Fruit fly (Drosophila melanogaster) whole organism, prepupa: Measurements from ENCODE around the gene CG6865.

ENCODE experiments used
- CG10631 ChIP-seq: fragments of 200-800 bp; sonication (Bioruptor generic); optimal IDR thresholded peaks from 2 replicates; lab custom pipeline; 2016; ENCODE audit warnings: missing biosample characterization, missing genetic modification characterization
- CG11294 ChIP-seq: fragments of 200-800 bp; sonication (Bioruptor generic); IDR thresholded peaks from 2 replicates; pipeline ENCODE4 v1.3.6; 2022; ENCODE audit warnings: missing biosample characterization, missing genetic modification characterization
- CG15336 ChIP-seq: fragments of 200-800 bp; sonication (Bioruptor generic); IDR thresholded peaks from 2 replicates; pipeline ENCODE4 v1.3.6; 2022; ENCODE audit warnings: missing biosample characterization, missing genetic modification characterization
- CG1621 ChIP-seq: fragments of 200-800 bp; sonication (Bioruptor generic); optimal IDR thresholded peaks from 3 replicates; lab custom pipeline; 2018; ENCODE audit warnings: missing biosample characterization, mild to moderate bottlenecking, missing genetic modification characterization
- CG16779 ChIP-seq: fragments of 200-800 bp; sonication (Bioruptor generic); optimal IDR thresholded peaks from 3 replicates; lab custom pipeline; 2017; ENCODE audit warnings: missing biosample characterization, mild to moderate bottlenecking, missing genetic modification characterization
- CG3032 ChIP-seq: fragments of 200-800 bp; optimal IDR thresholded peaks from 2 replicates; lab custom pipeline; 2019; ENCODE audit warnings: missing biosample characterization, mild to moderate bottlenecking, missing genetic modification characterization, moderate library complexity
- CG31627 ChIP-seq: fragments of 200-800 bp; sonication (Bioruptor generic); optimal IDR thresholded peaks from 3 replicates; lab custom pipeline; 2016; ENCODE audit warnings: missing biosample characterization, missing genetic modification characterization
- CG32006 ChIP-seq: fragments of 200-800 bp; sonication (Bioruptor generic); optimal IDR thresholded peaks from 3 replicates; lab custom pipeline; 2017; ENCODE audit warnings: missing biosample characterization, mild to moderate bottlenecking, missing genetic modification characterization
- CG34406 ChIP-seq: fragments of 200-800 bp; sonication (Bioruptor generic); optimal IDR thresholded peaks from 3 replicates; lab custom pipeline; 2016; ENCODE audit warnings: missing biosample characterization, missing genetic modification characterization
- CG6163 ChIP-seq: fragments of 200-800 bp; sonication (Bioruptor generic); IDR thresholded peaks from 3 replicates; pipeline ENCODE4 v1.3.6; 2022; ENCODE audit warnings: missing biosample characterization, missing genetic modification characterization
- CG6276 ChIP-seq: fragments of 200-800 bp; sonication (Bioruptor generic); optimal IDR thresholded peaks from 2 replicates; lab custom pipeline; 2017; ENCODE audit warnings: missing biosample characterization, mild to moderate bottlenecking, missing genetic modification characterization
- CG6792 ChIP-seq: fragments of 200-800 bp; sonication (Bioruptor generic); optimal IDR thresholded peaks from 3 replicates; lab custom pipeline; 2016; ENCODE audit warnings: missing biosample characterization, missing genetic modification characterization
- CG6808 ChIP-seq: fragments of 200-800 bp; sonication (Bioruptor generic); optimal IDR thresholded peaks from 3 replicates; lab custom pipeline; 2017; ENCODE audit warnings: missing biosample characterization, missing genetic modification characterization, mild to moderate bottlenecking, moderate library complexity, missing genetic modification reagents
- CG6854 ChIP-seq: fragments of 200-800 bp; sonication (Bioruptor generic); optimal IDR thresholded peaks from 2 replicates; lab custom pipeline; 2017; ENCODE audit warnings: missing biosample characterization, mild to moderate bottlenecking, missing genetic modification characterization
- CG7368 ChIP-seq: fragments of 200-800 bp; sonication (Bioruptor generic); optimal IDR thresholded peaks from 3 replicates; lab custom pipeline; 2016; ENCODE audit warnings: missing biosample characterization, missing genetic modification characterization
- CG8119 ChIP-seq: fragments of 200-800 bp; sonication (Bioruptor generic); IDR thresholded peaks from 3 replicates; pipeline ENCODE4 v1.3.6; 2022; ENCODE audit warnings: missing biosample characterization, missing genetic modification characterization
- CG8632 ChIP-seq: fragments of 200-800 bp; sonication (Bioruptor generic); optimal IDR thresholded peaks from 3 replicates; lab custom pipeline; 2016; ENCODE audit warnings: missing biosample characterization, missing genetic modification characterization
- CG9139 ChIP-seq: fragments of 200-800 bp; sonication (Bioruptor generic); optimal IDR thresholded peaks from 3 replicates; lab custom pipeline; 2017; ENCODE audit warnings: missing biosample characterization, mild to moderate bottlenecking, missing genetic modification characterization
- Eip75B ChIP-seq: fragments of 200-800 bp; sonication (Bioruptor generic); optimal IDR thresholded peaks from 3 replicates; lab custom pipeline; 2016; ENCODE audit warnings: missing biosample characterization, missing genetic modification characterization
- Eip93F ChIP-seq: fragments of 200-800 bp; sonication (Bioruptor generic); optimal IDR thresholded peaks from 2 replicates; lab custom pipeline; 2016; ENCODE audit warnings: missing biosample characterization, mild to moderate bottlenecking, missing genetic modification characterization
- Gug ChIP-seq: fragments of 200-800 bp; sonication (Bioruptor generic); IDR thresholded peaks from 2 replicates; pipeline ENCODE4 v1.3.6; 2022; ENCODE audit warnings: missing biosample characterization, missing genetic modification characterization
- Hr38 ChIP-seq: sonication (Bioruptor generic); optimal IDR thresholded peaks from 2 replicates; lab custom pipeline; 2016; ENCODE audit warnings: missing biosample characterization, missing genetic modification characterization
- Hr39 ChIP-seq: fragments of 200-800 bp; sonication (Bioruptor generic); optimal IDR thresholded peaks from 2 replicates; lab custom pipeline; 2016; ENCODE audit warnings: missing biosample characterization, missing genetic modification characterization
- Met ChIP-seq: fragments of 200-800 bp; sonication (Bioruptor generic); optimal IDR thresholded peaks from 3 replicates; lab custom pipeline; 2016; ENCODE audit warnings: missing biosample characterization, missing genetic modification characterization
- OdsH ChIP-seq: fragments of 200-800 bp; sonication (Bioruptor generic); optimal IDR thresholded peaks from 3 replicates; lab custom pipeline; 2016; ENCODE audit warnings: missing biosample characterization, missing genetic modification characterization
- Smox ChIP-seq: fragments of 200-800 bp; sonication (Bioruptor generic); optimal IDR thresholded peaks from 3 replicates; lab custom pipeline; 2016; ENCODE audit warnings: missing biosample characterization, missing genetic modification characterization
- Sox102F ChIP-seq: fragments of 200-800 bp; sonication (Bioruptor generic); optimal IDR thresholded peaks from 2 replicates; lab custom pipeline; 2016; ENCODE audit warnings: missing biosample characterization, mild to moderate bottlenecking, missing genetic modification characterization
- Sox14 ChIP-seq: fragments of 200-800 bp; sonication (Bioruptor generic); optimal IDR thresholded peaks from 3 replicates; lab custom pipeline; 2016; ENCODE audit warnings: missing biosample characterization, missing genetic modification characterization
- Sox15 ChIP-seq: fragments of 200-800 bp; sonication (Bioruptor generic); optimal IDR thresholded peaks from 3 replicates; lab custom pipeline; 2016; ENCODE audit warnings: missing biosample characterization, missing genetic modification characterization
- achi ChIP-seq: fragments of 200-800 bp; sonication (Bioruptor generic); optimal IDR thresholded peaks from 3 replicates; lab custom pipeline; 2016; ENCODE audit warnings: missing biosample characterization, missing genetic modification characterization
- esn ChIP-seq: fragments of 200-800 bp; sonication (Bioruptor generic); optimal IDR thresholded peaks from 2 replicates; lab custom pipeline; 2016; ENCODE audit warnings: missing biosample characterization, mild to moderate bottlenecking, missing genetic modification characterization, moderate library complexity
- fd59A ChIP-seq: fragments of 200-800 bp; sonication (Bioruptor generic); optimal IDR thresholded peaks from 2 replicates; lab custom pipeline; 2017; ENCODE audit warnings: missing biosample characterization, mild to moderate bottlenecking, missing genetic modification characterization, missing genetic modification reagents
- fd85E ChIP-seq: fragments of 200-800 bp; sonication (Bioruptor generic); optimal IDR thresholded peaks from 3 replicates; lab custom pipeline; 2016; ENCODE audit warnings: missing biosample characterization, missing genetic modification characterization
- fkh ChIP-seq: fragments of 200-800 bp; sonication (Bioruptor generic); optimal IDR thresholded peaks from 3 replicates; lab custom pipeline; 2017; ENCODE audit warnings: missing biosample characterization, mild to moderate bottlenecking, missing genetic modification characterization, moderate library complexity
- lz ChIP-seq: fragments of 200-800 bp; sonication (Bioruptor generic); optimal IDR thresholded peaks from 3 replicates; lab custom pipeline; 2016; ENCODE audit warnings: missing biosample characterization, missing genetic modification characterization
- net ChIP-seq: fragments of 200-800 bp; sonication (Bioruptor generic); optimal IDR thresholded peaks from 3 replicates; lab custom pipeline; 2016; ENCODE audit warnings: missing biosample characterization, missing genetic modification characterization
- pdm3 ChIP-seq: fragments of 200-800 bp; sonication (Bioruptor generic); optimal IDR thresholded peaks from 3 replicates; lab custom pipeline; 2016; ENCODE audit warnings: missing biosample characterization, missing genetic modification characterization
- salr ChIP-seq, 2 experiments: fragments of 200-800 bp; sonication (Bioruptor generic); optimal IDR thresholded peaks; 3 replicates each; lab custom pipeline; 2016 to 2018; ENCODE audit warnings: missing biosample characterization in 2 of 2, missing genetic modification characterization in 2 of 2, mild to moderate bottlenecking in 1 of 2
- spab ChIP-seq: fragments of 200-800 bp; sonication (Bioruptor generic); optimal IDR thresholded peaks from 2 replicates; lab custom pipeline; 2017; ENCODE audit warnings: missing biosample characterization, mild to moderate bottlenecking, missing genetic modification characterization, missing genetic modification reagents
- ss ChIP-seq, 2 experiments: fragments of 200-800 bp; sonication (Bioruptor generic); optimal IDR thresholded peaks; 2 replicates in 1 of 2; 3 replicates in 1 of 2; lab custom pipeline; 2017 to 2018; ENCODE audit warnings: mild to moderate bottlenecking in 2 of 2, missing biosample characterization in 2 of 2, missing genetic modification characterization in 2 of 2, moderate library complexity in 1 of 2
- svp ChIP-seq: fragments of 200-800 bp; sonication (Bioruptor generic); peaks from one replicate; lab custom pipeline; 2016; ENCODE audit warnings: missing biosample characterization, missing genetic modification characterization
- topi ChIP-seq: fragments of 200-800 bp; sonication (Bioruptor generic); optimal IDR thresholded peaks from 3 replicates; lab custom pipeline; 2016; ENCODE audit warnings: missing biosample characterization, missing genetic modification characterization
- vri ChIP-seq: fragments of 200-800 bp; sonication (Bioruptor generic); optimal IDR thresholded peaks from 3 replicates; lab custom pipeline; 2016; ENCODE audit warnings: missing biosample characterization, mild to moderate bottlenecking, missing genetic modification characterization

Gene CG6865

dm6 chr3L:18860467-18860866 is 3.0 kb upstream of the CG6865 start:
- TF ChIP-seq Eip93F (no peak), Sox102F (GFP tag; lab: Kevin White, UChicago) (no peak), CG16779 (tag; lab: Kevin White, UChicago) (no peak), Gug (GFP tag; lab: Robert Waterston, UW) (no peak), Eip75B (GFP tag; lab: Kevin White, UChicago) (no peak), Sox14 (no peak), Hr39 (GFP tag; lab: Kevin White, UChicago) (no peak), ss (GFP tag; optimal IDR thresholded peaks at IDR 0.05; lab: Kevin White, UChicago) (no peak), vri (GFP tag; lab: Kevin White, UChicago) (no peak), salr (GFP tag; optimal IDR thresholded peaks at IDR 0.05; lab: Kevin White, UChicago) (no peak), fd59A (no peak), achi (no peak), CG6854 (no peak), esn (GFP tag; lab: Kevin White, UChicago) (no peak), CG32006 (GFP tag; lab: Kevin White, UChicago) (no peak), Hr38 (GFP tag; lab: Kevin White, UChicago) (no peak), Smox (GFP tag; lab: Kevin White, UChicago) (no peak), net (no peak), pdm3 (GFP tag; lab: Kevin White, UChicago) (no peak), CG6808 (GFP tag; lab: Kevin White, UChicago) (no peak)

dm6 chr3L:18861893-18862292 is 1.6 kb upstream of the CG6865 start:
- TF ChIP-seq CG8632 (no peak), topi (GFP tag; lab: Kevin White, UChicago) (no peak), CG9139 (no peak), pdm3 (GFP tag; lab: Kevin White, UChicago) (no peak), spab (GFP tag; lab: Kevin White, UChicago) (no peak), Eip75B (GFP tag; lab: Kevin White, UChicago) (no peak), Sox15 (GFP tag; lab: Kevin White, UChicago) (no peak), Gug (GFP tag; lab: Robert Waterston, UW) (no peak), CG11294 (GFP tag; lab: Robert Waterston, UW) (no peak), fd59A (no peak)

- TF ChIP-seq CG3032 (tag; lab: Kevin White, UChicago): no peak
- no peak for TF ChIP-seq salr (GFP tag; optimal IDR thresholded peaks at IDR 0.05; lab: Kevin White, UChicago)
- TF ChIP-seq CG6854: no peak
- no peak for TF ChIP-seq lz (GFP tag; lab: Kevin White, UChicago)
- no peak for TF ChIP-seq CG15336 (GFP tag; lab: Robert Waterston, UW)
- peak; percentile 83 for TF ChIP-seq fkh (GFP tag; lab: Kevin White, UChicago)
- no peak for TF ChIP-seq OdsH (GFP tag; lab: Kevin White, UChicago)
Measured at dm6 chr3L:18865447-18866367, 2.3 kb downstream of the CG6865 start, which contains the start of gene CG14074. Gene CG14074 (plus strand): TSS chr3L:18866225.

dm6 chr3L:18867521-18867920 is 4.1 kb downstream of the CG6865 start, which contains the start of gene Dysb:
Gene Dysb (plus strand): TSS chr3L:18867771.
- peak; percentile 91 for TF ChIP-seq CG6163
- peak; percentile 81 for TF ChIP-seq CG10631
- no peak for TF ChIP-seq CG6276 (GFP tag; lab: Kevin White, UChicago)
- peak; percentile 85 for TF ChIP-seq achi
- TF ChIP-seq Sox102F (GFP tag; lab: Kevin White, UChicago): peak; percentile 84
- no peak for TF ChIP-seq svp (GFP tag; lab: Kevin White, UChicago)
- peak; percentile 83 for TF ChIP-seq Met
- no peak for TF ChIP-seq Hr38 (GFP tag; lab: Kevin White, UChicago)
- TF ChIP-seq topi (GFP tag; lab: Kevin White, UChicago): peak; percentile 77
- TF ChIP-seq CG8119: peak; percentile 92; the same call in 2 of the 3 replicates
- TF ChIP-seq ss (GFP tag; optimal IDR thresholded peaks at IDR 0.05; lab: Kevin White, UChicago): no peak
- TF ChIP-seq Eip93F: peak; percentile 30
- TF ChIP-seq fd59A: peak; percentile 42
- peak; percentile 89 for TF ChIP-seq CG34406 (GFP tag; lab: Kevin White, UChicago)
- TF ChIP-seq spab (GFP tag; lab: Kevin White, UChicago): peak; percentile 62
- no peak for TF ChIP-seq CG1621 (tag; lab: Kevin White, UChicago)
- TF ChIP-seq Gug (GFP tag; lab: Robert Waterston, UW): peak; percentile 62
- TF ChIP-seq Smox (GFP tag; lab: Kevin White, UChicago): no peak
- TF ChIP-seq CG7368 (GFP tag; lab: Kevin White, UChicago): peak; percentile 76
- TF ChIP-seq CG16779 (tag; lab: Kevin White, UChicago): no peak
- TF ChIP-seq fd85E: peak; percentile 43
- TF ChIP-seq Eip75B (GFP tag; lab: Kevin White, UChicago): peak; percentile 75
- TF ChIP-seq CG6792 (GFP tag; lab: Kevin White, UChicago): peak; percentile 74
- peak; percentile 70 for TF ChIP-seq CG31627 (GFP tag; lab: Kevin White, UChicago)
